Worm (Caenorhabditis elegans): Measurements from ENCODE around the gene C49H3.16.

DNA sequence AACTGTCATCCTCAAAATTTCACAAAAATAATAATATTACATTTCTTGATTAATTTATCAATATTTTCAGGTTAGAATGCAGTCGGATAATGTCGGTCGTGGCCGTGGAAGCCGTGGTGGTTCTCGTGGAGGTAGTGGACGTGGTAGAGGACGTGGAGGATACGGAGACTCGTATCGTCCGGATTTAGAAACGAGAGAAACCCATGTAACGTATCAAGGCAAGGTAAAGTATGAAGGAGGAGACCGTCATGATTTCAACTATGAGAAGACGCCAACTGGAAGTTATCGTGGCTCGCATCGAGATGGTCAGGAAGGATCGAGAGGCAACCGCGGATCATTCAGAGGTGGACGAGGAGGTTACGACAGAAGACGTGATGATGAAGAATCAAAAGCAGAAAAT lies 37.3 kb downstream of the C49H3.16 start, which contains the start of gene frpr-10:
- no peak for TF ChIP-seq mep-1 (tag; optimal IDR thresholded peaks at IDR 0.05)
- TF ChIP-seq snpc-4 (tag; optimal IDR thresholded peaks at IDR 0.05), result no peak
- TF ChIP-seq nhr-76 (tag; optimal IDR thresholded peaks at IDR 0.05), result no peak
- TF ChIP-seq pha-4 (tag; optimal IDR thresholded peaks at IDR 0.05), result no peak
- no peak for TF ChIP-seq unc-62 (GFP tag; optimal IDR thresholded peaks at IDR 0.05)
- no peak for TF ChIP-seq unc-39 (tag; optimal IDR thresholded peaks at IDR 0.05)
- TF ChIP-seq ces-1 (GFP tag; optimal IDR thresholded peaks at IDR 0.05), result no peak
- no peak for TF ChIP-seq mls-2 (tag; optimal IDR thresholded peaks at IDR 0.05)
- no peak for TF ChIP-seq lin-13 (tag; optimal IDR thresholded peaks at IDR 0.05)
